Worm (Caenorhabditis elegans) whole organism, L1 larva: ENCODE results near the gene C05E4.15.

Experiments
- C04F5.9 ChIP-seq: sonication (generic microtip); optimal IDR thresholded peaks from 2 replicates; lab custom pipeline; 2016; ENCODE audit warnings: missing genetic modification characterization, missing compliant biosample characterization
- C16A3.4 ChIP-seq: fragments of 150-350 bp; optimal IDR thresholded peaks from 2 replicates; lab custom pipeline; 2014; ENCODE audit warnings: missing biosample characterization, missing genetic modification characterization
- C34B4.2 ChIP-seq: sonication (generic microtip); optimal IDR thresholded peaks from 2 replicates; lab custom pipeline; 2017; ENCODE audit warnings: mild to moderate bottlenecking, missing genetic modification characterization, missing compliant biosample characterization
- F16B12.6 ChIP-seq: fragments of 150-350 bp; optimal IDR thresholded peaks from 2 replicates; lab custom pipeline; 2014; ENCODE audit warnings: missing biosample characterization, missing genetic modification characterization
- Y116A8C.19 ChIP-seq: sonication (generic microtip); optimal IDR thresholded peaks from 2 replicates; lab custom pipeline; 2016; ENCODE audit warnings: missing compliant biosample characterization, missing genetic modification characterization, borderline replicate concordance
- aly-2 ChIP-seq: fragments of 150-350 bp; optimal IDR thresholded peaks from 2 replicates; lab custom pipeline; 2014; ENCODE audit warnings: missing biosample characterization, missing genetic modification characterization
- ceh-63 ChIP-seq: fragments of 200-800 bp; sonication (Bioruptor generic); optimal IDR thresholded peaks from 2 replicates; lab custom pipeline; 2018; ENCODE audit warnings: mild to moderate bottlenecking, missing genetic modification characterization, missing compliant biosample characterization
- ceh-88 ChIP-seq: fragments of 200-800 bp; sonication (Bioruptor generic); IDR thresholded peaks from 2 replicates; pipeline ENCODE4 v1.3.6; 2022; ENCODE audit warnings: missing genetic modification characterization, missing compliant biosample characterization
- dpl-1 ChIP-seq, 3 experiments: fragments of 150-350 bp in 2 of 3; sonication (generic microtip) in 1 of 3; optimal IDR thresholded peaks; 2 replicates each; lab custom pipeline; 2014 to 2017; ENCODE audit warnings: missing biosample characterization in 3 of 3, missing genetic modification characterization in 3 of 3, missing genetic modification reagents in 3 of 3
- efl-3 ChIP-seq: fragments of 200-800 bp; sonication (Bioruptor generic); optimal IDR thresholded peaks from 2 replicates; lab custom pipeline; 2018; ENCODE audit warnings: mild to moderate bottlenecking, missing genetic modification characterization, missing compliant biosample characterization
- egl-27 ChIP-seq, 2 experiments: fragments of 150-350 bp in 1 of 2; sonication (generic microtip); optimal IDR thresholded peaks; 3 replicates each; lab custom pipeline; 2017 to 2018; ENCODE audit warnings: missing biosample characterization in 2 of 2, missing genetic modification characterization in 2 of 2, missing genetic modification reagents in 2 of 2
- fos-1 ChIP-seq: fragments of 150-350 bp; optimal IDR thresholded peaks from 2 replicates; lab custom pipeline; 2014; ENCODE audit warnings: missing biosample characterization, missing genetic modification characterization
- irx-1 ChIP-seq: sonication (generic microtip); optimal IDR thresholded peaks from 2 replicates; lab custom pipeline; 2016; ENCODE audit warnings: missing genetic modification characterization, missing compliant biosample characterization
- isw-1 ChIP-seq: fragments of 200-800 bp; sonication (Bioruptor generic); IDR thresholded peaks from 2 replicates; pipeline ENCODE4 v1.3.6; 2022; ENCODE audit warnings: missing genetic modification characterization, missing compliant biosample characterization
- jun-1 ChIP-seq: fragments of 150-350 bp; optimal IDR thresholded peaks from 2 replicates; lab custom pipeline; 2014; ENCODE audit warnings: missing biosample characterization, missing genetic modification reagents, missing genetic modification characterization
- lin-13 ChIP-seq: fragments of 150-350 bp; optimal IDR thresholded peaks from 2 replicates; lab custom pipeline; 2014; ENCODE audit warnings: missing biosample characterization, missing genetic modification reagents, missing genetic modification characterization
- lin-35 ChIP-seq, 2 experiments: fragments of 150-350 bp; optimal IDR thresholded peaks; 2 replicates each; lab custom pipeline; 2014; ENCODE audit warnings: missing biosample characterization in 2 of 2, missing genetic modification characterization in 2 of 2, missing genetic modification reagents in 2 of 2
- lin-39 ChIP-seq: fragments of 150-350 bp; optimal IDR thresholded peaks from 2 replicates; lab custom pipeline; 2014; ENCODE audit warnings: missing biosample characterization, missing genetic modification reagents, missing genetic modification characterization
- mab-9 ChIP-seq: fragments of 200-800 bp; sonication (Bioruptor generic); IDR thresholded peaks from 2 replicates; pipeline ENCODE4 v1.3.6; 2022; ENCODE audit warnings: missing genetic modification reagents, missing genetic modification characterization, missing compliant biosample characterization
- mep-1 ChIP-seq: fragments of 150-350 bp; optimal IDR thresholded peaks from 2 replicates; lab custom pipeline; 2014; ENCODE audit warnings: missing biosample characterization, missing genetic modification characterization
- nhr-19 ChIP-seq: fragments of 200-800 bp; sonication (Bioruptor generic); conservative IDR thresholded peaks from 2 replicates; pipeline ENCODE4 v1.3.6; 2022; ENCODE audit warnings: missing genetic modification characterization, missing compliant biosample characterization
- nhr-237 ChIP-seq: fragments of 150-350 bp; optimal IDR thresholded peaks from 2 replicates; lab custom pipeline; 2014; ENCODE audit warnings: missing biosample characterization, missing genetic modification characterization
- nhr-28 ChIP-seq: fragments of 150-350 bp; optimal IDR thresholded peaks from 2 replicates; lab custom pipeline; 2014; ENCODE audit warnings: missing biosample characterization, missing genetic modification characterization
- nhr-47 ChIP-seq: sonication (generic microtip); optimal IDR thresholded peaks from 2 replicates; lab custom pipeline; 2016; ENCODE audit warnings: mild to moderate bottlenecking, missing genetic modification characterization, moderate library complexity, missing compliant biosample characterization
- nhr-71 ChIP-seq: sonication (generic microtip); optimal IDR thresholded peaks from 2 replicates; lab custom pipeline; 2016; ENCODE audit warnings: mild to moderate bottlenecking, missing genetic modification characterization, moderate library complexity, missing compliant biosample characterization
- nhr-77 ChIP-seq: fragments of 150-350 bp; optimal IDR thresholded peaks from 2 replicates; lab custom pipeline; 2014; ENCODE audit warnings: missing biosample characterization, missing genetic modification characterization
- nhr-84 ChIP-seq: sonication (generic microtip); optimal IDR thresholded peaks from 2 replicates; lab custom pipeline; 2017; ENCODE audit warnings: missing biosample characterization, missing genetic modification characterization
- nhr-90 ChIP-seq: sonication (generic microtip); optimal IDR thresholded peaks from 2 replicates; lab custom pipeline; 2016; ENCODE audit warnings: mild to moderate bottlenecking, missing genetic modification characterization, missing compliant biosample characterization; ENCODE audit not compliant: poor library complexity
- rnt-1 ChIP-seq: sonication (generic microtip); optimal IDR thresholded peaks from 2 replicates; lab custom pipeline; 2016; ENCODE audit warnings: mild to moderate bottlenecking, missing genetic modification characterization, moderate library complexity, missing compliant biosample characterization
- skn-1 ChIP-seq: fragments of 150-350 bp; optimal IDR thresholded peaks from 2 replicates; lab custom pipeline; 2014; ENCODE audit warnings: missing biosample characterization, missing genetic modification characterization
- snpc-4 ChIP-seq: fragments of 150-350 bp; optimal IDR thresholded peaks from 2 replicates; lab custom pipeline; 2014; ENCODE audit warnings: missing biosample characterization, missing genetic modification characterization
- snu-23 ChIP-seq: sonication (generic microtip); optimal IDR thresholded peaks from 2 replicates; lab custom pipeline; 2016; ENCODE audit warnings: missing genetic modification characterization, missing compliant biosample characterization
- swsn-7 ChIP-seq: sonication (generic microtip); optimal IDR thresholded peaks from 2 replicates; lab custom pipeline; 2016; ENCODE audit warnings: missing genetic modification characterization, missing compliant biosample characterization
- tlp-1 ChIP-seq: fragments of 150-350 bp; optimal IDR thresholded peaks from 2 replicates; lab custom pipeline; 2014; ENCODE audit warnings: missing biosample characterization, missing genetic modification characterization
- unc-30 ChIP-seq: sonication (generic microtip); optimal IDR thresholded peaks from 2 replicates; lab custom pipeline; 2017; ENCODE audit warnings: missing biosample characterization, missing genetic modification characterization
- unc-98 ChIP-seq: fragments of 200-800 bp; sonication (Bioruptor generic); IDR thresholded peaks from 2 replicates; pipeline ENCODE4 v1.3.6; 2022; ENCODE audit warnings: missing genetic modification characterization, missing compliant biosample characterization
- zag-1 ChIP-seq: fragments of 150-350 bp; optimal IDR thresholded peaks from 2 replicates; lab custom pipeline; 2014; ENCODE audit warnings: missing biosample characterization, missing genetic modification characterization
- ztf-11 ChIP-seq, 2 experiments: sonication (generic microtip); optimal IDR thresholded peaks; 2 replicates each; lab custom pipeline; 2016 to 2017; ENCODE audit warnings: missing genetic modification characterization in 2 of 2, missing biosample characterization in 1 of 2, missing compliant biosample characterization in 1 of 2
- ztf-4 ChIP-seq: fragments of 150-350 bp; optimal IDR thresholded peaks from 2 replicates; lab custom pipeline; 2014; ENCODE audit warnings: missing biosample characterization, missing genetic modification characterization

Gene C05E4.15

DNA sequence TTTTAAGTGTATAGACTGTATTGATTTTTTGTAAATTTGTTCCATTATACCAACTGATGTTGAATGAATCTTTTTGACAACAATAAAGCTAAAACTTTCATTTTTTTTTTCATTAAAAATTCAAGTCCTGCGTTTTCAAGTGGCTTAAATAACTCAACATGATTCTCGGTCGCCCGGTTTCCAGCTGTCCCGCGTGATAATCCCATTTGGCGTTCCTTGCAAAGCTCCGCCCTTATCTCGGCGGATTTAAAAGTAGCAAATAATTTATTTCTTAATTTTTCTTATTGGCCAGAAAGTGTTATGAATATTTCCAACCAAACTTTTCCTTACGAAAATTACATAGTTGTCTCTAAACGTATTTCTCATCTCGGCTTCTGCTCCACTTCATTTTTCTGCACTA lies 5.0 kb downstream of the C05E4.15 start, which contains the start of gene str-20:
Gene str-20, plus strand, starts transcription at position 301 of the 400 bp plus-strand sequence.
- TF ChIP-seq C16A3.4 (tag; lab: Kevin White, UChicago) (no peak), skn-1 (tag; lab: Kevin White, UChicago) (no peak), egl-27 (tag; optimal IDR thresholded peaks at IDR 0.05; lab: Kevin White, UChicago) (no peak), nhr-90 (no peak), aly-2 (no peak), ceh-88 (GFP tag; lab: Robert Waterston, UW) (no peak), efl-3 (GFP tag; lab: Kevin White, UChicago) (no peak), ztf-11 (tag; optimal IDR thresholded peaks at IDR 0.05; lab: Kevin White, UChicago) (no peak), nhr-237 (tag; lab: Kevin White, UChicago) (no peak), tlp-1 (tag; lab: Kevin White, UChicago) (no peak), lin-35 (GFP tag; optimal IDR thresholded peaks at IDR 0.05; lab: Kevin White, UChicago) (no peak), fos-1 (tag; lab: Kevin White, UChicago) (no peak), nhr-71 (tag; lab: Kevin White, UChicago) (no peak), C34B4.2 (tag; lab: Kevin White, UChicago) (no peak), snpc-4 (tag; lab: Kevin White, UChicago) (no peak), nhr-77 (tag; lab: Kevin White, UChicago) (no peak), irx-1 (tag; lab: Kevin White, UChicago) (no peak)

ce11 chrV:752679-753333 lies 8.3 kb downstream of the C05E4.15 start, which contains the start of the genes str-262 and srp-1:
Gene str-262, minus strand, starts transcription at chrV:752779.
Gene srp-1, plus strand, starts transcription at chrV:753283.
- TF ChIP-seq lin-13 (GFP tag; lab: Kevin White, UChicago): no peak
- TF ChIP-seq dpl-1 (GFP tag; optimal IDR thresholded peaks at IDR 0.05; lab: Kevin White, UChicago): no peak
- TF ChIP-seq C04F5.9 (tag; lab: Kevin White, UChicago): no peak
- TF ChIP-seq C34B4.2 (tag; lab: Kevin White, UChicago): no peak
- TF ChIP-seq ceh-63 (GFP tag; lab: Kevin White, UChicago): no peak
- TF ChIP-seq nhr-47 (tag; lab: Kevin White, UChicago): no peak
- TF ChIP-seq nhr-19: no peak
- no peak for TF ChIP-seq nhr-84 (tag; lab: Kevin White, UChicago)
- no peak for TF ChIP-seq zag-1
- TF ChIP-seq ceh-88 (GFP tag; lab: Robert Waterston, UW): no peak
- no peak for TF ChIP-seq nhr-71 (tag; lab: Kevin White, UChicago)
- TF ChIP-seq swsn-7: no peak
- no peak for TF ChIP-seq lin-39 (tag; lab: Kevin White, UChicago)
- TF ChIP-seq unc-30: no peak

- no peak for TF ChIP-seq rnt-1
- TF ChIP-seq dpl-1 (GFP tag; optimal IDR thresholded peaks at IDR 0.05; lab: Kevin White, UChicago): no peak
- no peak for TF ChIP-seq egl-27 (tag; optimal IDR thresholded peaks at IDR 0.05; lab: Kevin White, UChicago)
- TF ChIP-seq ztf-4 (tag; lab: Kevin White, UChicago): no peak
These were observed 13.1 kb downstream of the C05E4.15 start, which contains the start of gene sri-4 for ce11 chrV:748044-748443. Gene sri-4, plus strand, starts transcription at chrV:748344.

DNA sequence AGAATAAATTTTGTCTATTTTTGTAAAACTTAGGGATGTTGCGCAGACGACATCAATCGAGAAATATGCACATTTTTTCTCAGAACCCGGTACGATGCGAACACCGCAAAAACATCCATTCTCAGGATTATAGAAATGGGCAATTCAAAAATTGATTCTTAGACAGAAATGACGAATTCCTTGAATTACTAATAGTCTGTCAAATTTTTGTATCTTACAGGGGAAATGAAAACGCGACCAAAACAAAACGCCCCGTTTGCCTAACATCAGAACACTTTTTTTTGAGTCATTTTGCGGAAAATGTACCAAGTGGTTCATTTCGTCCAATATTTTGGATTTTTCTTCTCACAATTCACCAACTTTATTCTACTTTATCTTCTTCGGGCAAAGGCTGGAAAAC lies 17.8 kb downstream of the C05E4.15 start, which contains the start of gene str-134:
Gene str-134, plus strand, starts transcription at position 301 of the 400 bp plus-strand sequence.
- TF ChIP-seq snu-23 (GFP tag; lab: Kevin White, UChicago) (no peak), isw-1 (GFP tag; lab: Robert Waterston, UW) (no peak), mep-1 (tag; lab: Kevin White, UChicago) (no peak), mab-9 (no peak), nhr-28 (tag; lab: Kevin White, UChicago) (no peak), lin-13 (GFP tag; lab: Kevin White, UChicago) (no peak), F16B12.6 (no peak), unc-98 (GFP tag; lab: Robert Waterston, UW) (no peak), jun-1 (tag; lab: Kevin White, UChicago) (no peak), nhr-77 (tag; lab: Kevin White, UChicago) (no peak), Y116A8C.19 (no peak)
- TF ChIP-seq, all 84 proteins: peak for 0
